Worm (Caenorhabditis elegans) whole organism, young adult: ENCODE data around the gene sek-3.

Experiments
- B0035.1 ChIP-seq: sonication (generic microtip); optimal IDR thresholded peaks from 2 replicates; lab custom pipeline; 2016; ENCODE audit warnings: missing genetic modification characterization, mild to moderate bottlenecking, missing compliant biosample characterization, missing genotype, missing genetic modification reagents
- D2030.7 ChIP-seq: fragments of 200-800 bp; sonication (Bioruptor generic); IDR thresholded peaks from 2 replicates; pipeline ENCODE4 v1.3.6; 2022; ENCODE audit warnings: missing genetic modification reagents, missing genetic modification characterization, missing compliant biosample characterization
- F37B4.10 ChIP-seq: fragments of 200-800 bp; sonication (Bioruptor generic); IDR thresholded peaks from 2 replicates; pipeline ENCODE4 v1.3.6; 2022; ENCODE audit warnings: missing genetic modification characterization, missing compliant biosample characterization
- F52B5.7 ChIP-seq: sonication (generic microtip); optimal IDR thresholded peaks from 2 replicates; lab custom pipeline; 2016; ENCODE audit warnings: mild to moderate bottlenecking, missing genetic modification characterization, missing compliant biosample characterization
- Y53F4B.3 ChIP-seq: fragments of 200-800 bp; sonication (Bioruptor generic); IDR thresholded peaks from 2 replicates; pipeline ENCODE4 v1.3.6; 2022; ENCODE audit warnings: missing genetic modification reagents, missing genetic modification characterization, missing compliant biosample characterization
- ZK185.1 ChIP-seq: sonication (generic microtip); optimal IDR thresholded peaks from 2 replicates; lab custom pipeline; 2016; ENCODE audit warnings: mild to moderate bottlenecking, missing genetic modification characterization, missing compliant biosample characterization; ENCODE audit not compliant: poor library complexity, severe bottlenecking
- attf-5 ChIP-seq: fragments of 200-800 bp; sonication (Bioruptor generic); optimal IDR thresholded peaks from 2 replicates; lab custom pipeline; 2018; ENCODE audit warnings: mild to moderate bottlenecking, missing genetic modification characterization, missing compliant biosample characterization
- bed-1 ChIP-seq: fragments of 200-800 bp; sonication (Bioruptor generic); IDR thresholded peaks from 2 replicates; pipeline ENCODE4 v1.3.6; 2022; ENCODE audit warnings: missing genetic modification reagents, missing genetic modification characterization, missing compliant biosample characterization
- ccch-3 ChIP-seq: fragments of 200-800 bp; sonication (Bioruptor generic); optimal IDR thresholded peaks from 2 replicates; lab custom pipeline; 2018; ENCODE audit warnings: mild to moderate bottlenecking, missing genetic modification characterization, missing compliant biosample characterization
- cebp-1 ChIP-seq, 2 experiments: fragments of 200-800 bp in 1 of 2; sonication (Bioruptor generic) in 1 of 2; sonication (generic microtip) in 1 of 2; IDR thresholded peaks in 1 of 2; optimal IDR thresholded peaks in 1 of 2; 2 replicates each; pipeline versions ENCODE4 v1.3.6 to Lab custom; 2017 to 2022; ENCODE audit warnings: missing compliant biosample characterization in 2 of 2, missing genetic modification characterization in 2 of 2, mild to moderate bottlenecking in 1 of 2, missing genetic modification reagents in 1 of 2, moderate library complexity in 1 of 2
- cebp-2 ChIP-seq: fragments of 200-800 bp; sonication (Bioruptor generic); IDR thresholded peaks from 2 replicates; pipeline ENCODE4 v1.3.6; 2022; ENCODE audit warnings: missing genetic modification characterization, missing compliant biosample characterization
- ceh-27 ChIP-seq: fragments of 200-800 bp; sonication (Bioruptor generic); optimal IDR thresholded peaks from 2 replicates; lab custom pipeline; 2018; ENCODE audit warnings: mild to moderate bottlenecking, missing genetic modification characterization, moderate library complexity, missing compliant biosample characterization
- ceh-58 ChIP-seq: fragments of 200-800 bp; sonication (Bioruptor generic); IDR thresholded peaks from 2 replicates; pipeline ENCODE4 v1.3.6; 2022; ENCODE audit warnings: missing genetic modification characterization, missing compliant biosample characterization
- ceh-79 ChIP-seq: sonication (generic microtip); optimal IDR thresholded peaks from 2 replicates; lab custom pipeline; 2017; ENCODE audit warnings: mild to moderate bottlenecking, missing genetic modification characterization, missing compliant biosample characterization
- chd-7 ChIP-seq: sonication (generic microtip); optimal IDR thresholded peaks from 2 replicates; lab custom pipeline; 2016; ENCODE audit warnings: mild to moderate bottlenecking, missing genetic modification characterization, moderate library complexity, missing compliant biosample characterization
- dpff-1 ChIP-seq: sonication (generic microtip); optimal IDR thresholded peaks from 2 replicates; lab custom pipeline; 2017; ENCODE audit warnings: mild to moderate bottlenecking, missing genetic modification characterization, missing compliant biosample characterization
- egl-18 ChIP-seq: fragments of 200-800 bp; sonication (Bioruptor generic); IDR thresholded peaks from 2 replicates; pipeline ENCODE4 v1.3.6; 2022; ENCODE audit warnings: missing genetic modification reagents, missing genetic modification characterization, missing compliant biosample characterization
- him-1 ChIP-seq: sonication (generic microtip); optimal IDR thresholded peaks from 2 replicates; lab custom pipeline; 2016; ENCODE audit warnings: missing genotype, missing genetic modification reagents, missing genetic modification characterization, missing compliant biosample characterization
- hmg-20 ChIP-seq: fragments of 200-800 bp; sonication (Bioruptor generic); IDR thresholded peaks from 2 replicates; pipeline ENCODE4 v1.3.6; 2022; ENCODE audit warnings: missing genetic modification reagents, missing genetic modification characterization, missing compliant biosample characterization
- lin-40 ChIP-seq: sonication (generic microtip); optimal IDR thresholded peaks from 2 replicates; lab custom pipeline; 2016; ENCODE audit warnings: missing genetic modification characterization, mild to moderate bottlenecking, missing compliant biosample characterization, missing genotype, missing genetic modification reagents
- lsy-27 ChIP-seq: sonication (generic microtip); optimal IDR thresholded peaks from 2 replicates; lab custom pipeline; 2017; ENCODE audit warnings: missing genetic modification characterization, mild to moderate bottlenecking, missing compliant biosample characterization, antibody characterized with exemption, missing genotype, borderline replicate concordance; ENCODE audit not compliant: insufficient read depth
- madf-6 ChIP-seq: fragments of 200-800 bp; sonication (Bioruptor generic); IDR thresholded peaks from 2 replicates; pipeline ENCODE4 v1.3.6; 2022; ENCODE audit warnings: missing genetic modification reagents, missing genetic modification characterization, missing compliant biosample characterization
- nhr-27 ChIP-seq: fragments of 200-800 bp; sonication (Bioruptor generic); optimal IDR thresholded peaks from 2 replicates; lab custom pipeline; 2018; ENCODE audit warnings: mild to moderate bottlenecking, missing genetic modification characterization, moderate library complexity, missing compliant biosample characterization
- rcor-1 ChIP-seq: fragments of 200-800 bp; sonication (Bioruptor generic); IDR thresholded peaks from 2 replicates; pipeline ENCODE4 v1.3.6; 2022; ENCODE audit warnings: missing genetic modification reagents, missing genetic modification characterization, missing compliant biosample characterization
- rec-8 ChIP-seq, 2 experiments: sonication (generic microtip); optimal IDR thresholded peaks; 2 replicates each; lab custom pipeline; 2016; ENCODE audit warnings: mild to moderate bottlenecking in 2 of 2, missing genetic modification characterization in 2 of 2, missing genetic modification reagents in 2 of 2, missing genotype in 2 of 2, missing biosample characterization in 1 of 2, missing compliant biosample characterization in 1 of 2, moderate library complexity in 1 of 2
- repo-1 ChIP-seq: sonication (generic microtip); optimal IDR thresholded peaks from 2 replicates; lab custom pipeline; 2017; ENCODE audit warnings: mild to moderate bottlenecking, missing genetic modification characterization, missing compliant biosample characterization
- sdz-38 ChIP-seq: sonication (generic microtip); optimal IDR thresholded peaks from 2 replicates; lab custom pipeline; 2016; ENCODE audit warnings: missing genotype, missing genetic modification characterization, missing compliant biosample characterization
- snpc-4 ChIP-seq, 5 experiments: fragments of 150-350 bp in 1 of 5; sonication (generic microtip) in 4 of 5; optimal IDR thresholded peaks; 2 replicates each; lab custom pipeline; 2014 to 2018; ENCODE audit warnings: missing genetic modification characterization in 5 of 5, missing biosample characterization in 3 of 5, antibody characterized with exemption in 2 of 5, mild to moderate bottlenecking in 2 of 5, missing compliant biosample characterization in 2 of 5, missing genotype in 2 of 5, moderate library complexity in 2 of 5, missing genetic modification reagents in 1 of 5
- xnd-1 ChIP-seq: sonication (generic microtip); optimal IDR thresholded peaks from 2 replicates; lab custom pipeline; 2016; ENCODE audit warnings: missing genotype, missing genetic modification reagents, missing genetic modification characterization, missing compliant biosample characterization
- zfh-2 ChIP-seq: fragments of 200-800 bp; sonication (Bioruptor generic); conservative IDR thresholded peaks from 2 replicates; pipeline ENCODE4 v1.3.6; 2022; ENCODE audit warnings: missing genetic modification reagents, missing genetic modification characterization, missing compliant biosample characterization
- ztf-18 ChIP-seq: sonication (generic microtip); optimal IDR thresholded peaks from 2 replicates; lab custom pipeline; 2016; ENCODE audit warnings: missing genotype, mild to moderate bottlenecking, missing genetic modification characterization, missing compliant biosample characterization
- ztf-3 ChIP-seq: fragments of 200-800 bp; sonication (Bioruptor generic); optimal IDR thresholded peaks from 2 replicates; lab custom pipeline; 2018; ENCODE audit warnings: mild to moderate bottlenecking, missing genetic modification characterization, missing compliant biosample characterization

Gene sek-3

ce11 chrX:5024300-5024699 lies 6.6 kb downstream of the sek-3 start, which contains the start of gene ZC449.1:
Gene ZC449.1 (plus strand): TSS chrX:5024420.
- no peak for TF ChIP-seq sdz-38
- TF ChIP-seq dpff-1 = no peak
- TF ChIP-seq zfh-2 (GFP tag; lab: Robert Waterston, UW) = no peak
- TF ChIP-seq him-1 = no peak
- TF ChIP-seq madf-6 (GFP tag; lab: Robert Waterston, UW) = no peak
- no peak for TF ChIP-seq chd-7
- no peak for TF ChIP-seq B0035.1

ce11 chrX:5026461-5026860 lies 8.8 kb downstream of the sek-3 start:
- no peak for TF ChIP-seq ztf-18 (tag; lab: Kevin White, UChicago)
- TF ChIP-seq F37B4.10 = no peak
- TF ChIP-seq ccch-3 (GFP tag; lab: Kevin White, UChicago) = no peak
- TF ChIP-seq ztf-3 (GFP tag; lab: Kevin White, UChicago) = no peak
- no peak for TF ChIP-seq cebp-1 (GFP tag; IDR thresholded peaks at IDR 0.05; lab: Robert Waterston, UW)
- no peak for TF ChIP-seq cebp-1 (tag; optimal IDR thresholded peaks at IDR 0.05; lab: Kevin White, UChicago)
- TF ChIP-seq bed-1 (GFP tag; lab: Robert Waterston, UW) = no peak
- no peak for TF ChIP-seq hmg-20 (GFP tag; lab: Robert Waterston, UW)
- no peak for TF ChIP-seq D2030.7 (GFP tag; lab: Robert Waterston, UW)
- TF ChIP-seq nhr-27 (tag; lab: Kevin White, UChicago) = no peak
- no peak for TF ChIP-seq repo-1 (tag; lab: Kevin White, UChicago)
- no peak for TF ChIP-seq ceh-79
- no peak for TF ChIP-seq rec-8 (tag; optimal IDR thresholded peaks at IDR 0.05; lab: Kevin White, UChicago)
- no peak for TF ChIP-seq cebp-2 (GFP tag; lab: Robert Waterston, UW)
- TF ChIP-seq snpc-4 (GFP tag; optimal IDR thresholded peaks at IDR 0.05; lab: Kevin White, UChicago) = no peak
- no peak for TF ChIP-seq snpc-4 (tag; optimal IDR thresholded peaks at IDR 0.05; lab: Kevin White, UChicago)

ce11 chrX:5027923-5028592 lies 10.4 kb downstream of the sek-3 start:
- TF ChIP-seq ceh-27 (peak; percentile 73), ceh-58 (GFP tag; lab: Robert Waterston, UW) (no peak), F52B5.7 (no peak), attf-5 (GFP tag; lab: Kevin White, UChicago) (no peak), xnd-1 (no peak), Y53F4B.3 (GFP tag; lab: Robert Waterston, UW) (no peak)

- TF ChIP-seq lin-40 (tag; lab: Kevin White, UChicago) (no peak), ZK185.1 (tag; lab: Kevin White, UChicago) (no peak), cebp-2 (GFP tag; lab: Robert Waterston, UW) (no peak), rcor-1 (no peak), lsy-27 (tag; lab: Kevin White, UChicago) (no peak), egl-18 (GFP tag; lab: Robert Waterston, UW) (no peak)
Measured at ce11 chrX:5028593-5028955, 10.9 kb downstream of the sek-3 start.
